Fruit fly (Drosophila melanogaster) whole organism, embryonic: Measurements from ENCODE around the gene lili.

Source experiments
- CG12769 ChIP-seq: fragments of 200-800 bp; sonication (Bioruptor generic); optimal IDR thresholded peaks from 2 replicates; lab custom pipeline; 2019; ENCODE audit warnings: missing biosample characterization, mild to moderate bottlenecking, missing genetic modification characterization, moderate library complexity
- CG12942 ChIP-seq: fragments of 200-800 bp; sonication (Bioruptor generic); optimal IDR thresholded peaks from 3 replicates; lab custom pipeline; 2016; ENCODE audit warnings: missing biosample characterization, missing genetic modification characterization
- CG14441 ChIP-seq: fragments of 200-800 bp; sonication (Bioruptor generic); IDR thresholded peaks from 2 replicates; pipeline ENCODE4 v1.3.6; 2022; ENCODE audit warnings: missing biosample characterization, missing genetic modification characterization
- CG14667 ChIP-seq: fragments of 200-800 bp; sonication (Bioruptor generic); IDR thresholded peaks from 2 replicates; pipeline ENCODE4 v1.3.6; 2022; ENCODE audit warnings: missing biosample characterization, missing genetic modification characterization
- CG15269 ChIP-seq: fragments of 200-800 bp; sonication (Bioruptor generic); optimal IDR thresholded peaks from 2 replicates; lab custom pipeline; 2018; ENCODE audit warnings: missing biosample characterization, mild to moderate bottlenecking, missing genetic modification characterization, moderate library complexity
- CG15696 ChIP-seq: fragments of 200-800 bp; sonication (Bioruptor generic); optimal IDR thresholded peaks from 2 replicates; lab custom pipeline; 2019; ENCODE audit warnings: missing biosample characterization, mild to moderate bottlenecking, missing genetic modification characterization, moderate library complexity
- CG18764 ChIP-seq: fragments of 200-800 bp; sonication (Bioruptor generic); optimal IDR thresholded peaks from 3 replicates; lab custom pipeline; 2016; ENCODE audit warnings: missing biosample characterization, missing genetic modification characterization
- CG2116 ChIP-seq: fragments of 200-800 bp; sonication (Bioruptor generic); optimal IDR thresholded peaks from 3 replicates; lab custom pipeline; 2018; ENCODE audit warnings: missing biosample characterization, mild to moderate bottlenecking, missing genetic modification characterization
- CG2120 ChIP-seq: fragments of 200-800 bp; sonication (Bioruptor generic); optimal IDR thresholded peaks from 3 replicates; lab custom pipeline; 2016; ENCODE audit warnings: missing biosample characterization, missing genetic modification characterization
- CG3726 ChIP-seq: fragments of 200-800 bp; sonication (Bioruptor generic); IDR thresholded peaks from 3 replicates; pipeline ENCODE4, ENCODE4 v1.3.6; 2022; ENCODE audit warnings: missing biosample characterization, missing genetic modification characterization
- CG4617 ChIP-seq: fragments of 200-800 bp; sonication (Bioruptor generic); optimal IDR thresholded peaks from 3 replicates; lab custom pipeline; 2016; ENCODE audit warnings: missing biosample characterization, missing genetic modification characterization, borderline replicate concordance
- CG7556 ChIP-seq: fragments of 200-800 bp; sonication (Bioruptor generic); optimal IDR thresholded peaks from 2 replicates; lab custom pipeline; 2017; ENCODE audit warnings: missing biosample characterization, mild to moderate bottlenecking, missing genetic modification characterization
- Gsc ChIP-seq: fragments of 200-800 bp; sonication (Bioruptor generic); IDR thresholded peaks from 2 replicates; pipeline ENCODE4 v1.3.6; 2022; ENCODE audit warnings: missing biosample characterization, missing genetic modification characterization
- Lim3 ChIP-seq: fragments of 200-800 bp; sonication (Bioruptor generic); IDR thresholded peaks from 2 replicates; pipeline ENCODE4 v1.3.6; 2022; ENCODE audit warnings: missing biosample characterization, missing genetic modification characterization
- Med ChIP-seq: fragments of 200-800 bp; sonication (Bioruptor generic); peaks from one replicate; lab custom pipeline; 2016; ENCODE audit warnings: missing biosample characterization, missing genetic modification characterization, mild to moderate bottlenecking, inconsistent platforms, moderate library complexity
- Oaz ChIP-seq: fragments of 200-800 bp; sonication (Bioruptor generic); IDR thresholded peaks from 2 replicates; pipeline ENCODE4 v1.3.6; 2022; ENCODE audit warnings: missing biosample characterization, missing genetic modification characterization
- Pdp1 ChIP-seq, 2 experiments: fragments of 200-800 bp; sonication (Bioruptor generic); optimal IDR thresholded peaks; 3 replicates each; lab custom pipeline; 2016; ENCODE audit warnings: missing biosample characterization in 2 of 2, missing genetic modification characterization in 2 of 2, mild to moderate bottlenecking in 1 of 2, moderate library complexity in 1 of 2
- TFAM ChIP-seq: fragments of 200-800 bp; sonication (Bioruptor generic); optimal IDR thresholded peaks from 2 replicates; lab custom pipeline; 2017; ENCODE audit warnings: missing biosample characterization, missing genetic modification characterization, inconsistent platforms
- Trl ChIP-seq, 3 experiments: fragments of >200 bp in 2 of 3; fragments of 200-800 bp in 1 of 3; sonication (Bioruptor generic) in 1 of 3; optimal IDR thresholded peaks; 2 replicates in 1 of 3; 3 replicates in 2 of 3; lab custom pipeline; 2016 to 2017; ENCODE audit warnings: missing biosample characterization in 1 of 3, missing genetic modification characterization in 1 of 3
- chinmo ChIP-seq: fragments of 200-800 bp; sonication (Bioruptor generic); IDR thresholded peaks from 4 replicates; pipeline ENCODE4 v1.3.6; 2022; ENCODE audit warnings: missing biosample characterization, missing genetic modification characterization; ENCODE audit not compliant: partially characterized antibody
- chm ChIP-seq: fragments of 200-800 bp; sonication (Bioruptor generic); IDR thresholded peaks from 2 replicates; pipeline ENCODE4 v1.3.6; 2022; ENCODE audit warnings: missing biosample characterization, missing genetic modification characterization
- ems ChIP-seq: fragments of 200-800 bp; sonication (Bioruptor generic); optimal IDR thresholded peaks from 3 replicates; lab custom pipeline; 2016; ENCODE audit warnings: missing biosample characterization, missing genetic modification characterization
- grn ChIP-seq: fragments of 200-800 bp; sonication (Bioruptor generic); optimal IDR thresholded peaks from 3 replicates; lab custom pipeline; 2017; ENCODE audit warnings: missing biosample characterization, missing genetic modification characterization
- gt ChIP-seq: fragments of 200-800 bp; sonication (Bioruptor generic); IDR thresholded peaks from 2 replicates; pipeline ENCODE4 v1.3.6; 2022; ENCODE audit warnings: missing biosample characterization, missing genetic modification characterization
- hth ChIP-seq: fragments of >200 bp; optimal IDR thresholded peaks from 2 replicates; lab custom pipeline; 2017; ENCODE audit warnings: inconsistent platforms
- nau ChIP-seq: fragments of 200-800 bp; sonication (Bioruptor generic); optimal IDR thresholded peaks from 3 replicates; lab custom pipeline; 2017; ENCODE audit warnings: missing biosample characterization, mild to moderate bottlenecking, missing genetic modification characterization, missing genetic modification reagents
- nerfin-2 ChIP-seq: fragments of 200-800 bp; sonication (Bioruptor generic); IDR thresholded peaks from 2 replicates; pipeline ENCODE4 v1.3.6; 2022; ENCODE audit warnings: missing biosample characterization, missing genetic modification characterization; ENCODE audit not compliant: partially characterized antibody
- nmo ChIP-seq: fragments of 200-800 bp; sonication (Bioruptor generic); optimal IDR thresholded peaks from 2 replicates; lab custom pipeline; 2018; ENCODE audit warnings: missing biosample characterization, mild to moderate bottlenecking, missing genetic modification characterization, moderate library complexity
- row ChIP-seq: fragments of 200-800 bp; sonication (Bioruptor generic); IDR thresholded peaks from 3 replicates; pipeline ENCODE4 v1.3.6; 2022; ENCODE audit warnings: missing biosample characterization, missing genetic modification characterization
- sens ChIP-seq: fragments of 200-800 bp; sonication (Bioruptor generic); peaks from one replicate; lab custom pipeline; 2016; ENCODE audit warnings: missing biosample characterization, missing genetic modification characterization
- sim ChIP-seq: fragments of 200-800 bp; sonication (Bioruptor generic); IDR thresholded peaks from 2 replicates; pipeline ENCODE4 v1.3.6; 2022; ENCODE audit warnings: missing biosample characterization, missing genetic modification characterization
- twi ChIP-seq: fragments of 200-800 bp; optimal IDR thresholded peaks from 2 replicates; lab custom pipeline; 2019; ENCODE audit warnings: missing biosample characterization, mild to moderate bottlenecking, missing genetic modification characterization, moderate library complexity
- vvl ChIP-seq: fragments of 200-800 bp; sonication (Bioruptor generic); IDR thresholded peaks from 2 replicates; pipeline ENCODE4 v1.3.6; 2022; ENCODE audit warnings: missing biosample characterization, missing genetic modification characterization
- yki ChIP-seq: fragments of >200 bp; optimal IDR thresholded peaks from 3 replicates; lab custom pipeline; 2018

The lili gene

dm6 chr3R:24862574-24863089, 48.8 kb upstream of the lili start, which contains the start of gene CG7016 (continued):
- TF ChIP-seq Trl (optimal IDR thresholded peaks at IDR 0.05; lab: Kevin White, UChicago) (peak; percentile 42 to 63), Trl (GFP tag; optimal IDR thresholded peaks at IDR 0.05; lab: Kevin White, UChicago) (no peak), Pdp1 (GFP tag; optimal IDR thresholded peaks at IDR 0.05; lab: Kevin White, UChicago) (peak in 1 of 2 experiments; percentile 70), CG7556 (GFP tag; lab: Kevin White, UChicago) (no peak), sens (peak; percentile 58), CG2116 (GFP tag; lab: Kevin White, UChicago) (no peak), nmo (no peak), grn (GFP tag; lab: Kevin White, UChicago) (peak; percentile 13), nerfin-2 (GFP tag; lab: Robert Waterston, UW) (no peak), CG15696 (tag; lab: Kevin White, UChicago) (no peak)

dm6 chr3R:24862065-24862464, 48.3 kb upstream of the lili start, which contains the start of gene CG13640:
CG13640 (minus strand) TSS chr3R:24862165.
- peak; percentile 7 for TF ChIP-seq Med
- TF ChIP-seq vvl = 0 out of 2 replicates have a peak, but pooled peaks have one; percentile 24
- TF ChIP-seq twi (tag; lab: Kevin White, UChicago) = no peak
- TF ChIP-seq gt (GFP tag; lab: Robert Waterston, UW) = no peak

- 0 out of 3 replicates have a peak, but pooled peaks have one; percentile 34 for TF ChIP-seq row (GFP tag; lab: Robert Waterston, UW)
- 0 out of 4 replicates have a peak, but pooled peaks have one; percentile 48 for TF ChIP-seq chinmo (GFP tag; lab: Robert Waterston, UW)
- 0 out of 2 replicates have a peak, but pooled peaks have one; percentile 5 for TF ChIP-seq CG14441 (GFP tag; lab: Robert Waterston, UW)
- no peak for TF ChIP-seq CG18764
These were observed 46.6 kb upstream of the lili start, which contains the start of gene CG13639 for dm6 chr3R:24860316-24860826. CG13639 (minus strand) TSS chr3R:24860366.

- TF ChIP-seq nerfin-2 (GFP tag; lab: Robert Waterston, UW) (no peak), twi (tag; lab: Kevin White, UChicago) (no peak), Oaz (GFP tag; lab: Robert Waterston, UW) (no peak), Med (no peak), CG12769 (tag; lab: Kevin White, UChicago) (no peak), Gsc (no peak), Lim3 (no peak), sim (GFP tag; lab: Robert Waterston, UW) (no peak), CG3726 (GFP tag; lab: Robert Waterston, UW) (no peak), hth (no peak), CG12942 (GFP tag; lab: Kevin White, UChicago) (no peak), CG15269 (tag; lab: Kevin White, UChicago) (no peak), CG2120 (no peak), CG14667 (GFP tag; lab: Robert Waterston, UW) (no peak), CG4617 (GFP tag; lab: Kevin White, UChicago) (no peak), TFAM (GFP tag; lab: Kevin White, UChicago) (no peak), nau (GFP tag; lab: Kevin White, UChicago) (no peak), chm (GFP tag; lab: Robert Waterston, UW) (no peak), ems (no peak), yki (lab: Kevin White, UChicago) (no peak)
These were observed 45.9 kb upstream of the lili start, which contains the start of gene ppk22 for dm6 chr3R:24859701-24860100. ppk22 (minus strand) TSS chr3R:24859801.
